Worm (Caenorhabditis elegans): ENCODE measurements around the gene T19C3.6.

Gene T19C3.6

ce11 chrIII:614447-614846 is 16.9 kb downstream of the T19C3.6 start, which contains the start of gene T19C3.3:
T19C3.3 (minus strand) TSS chrIII:614547.
- TF ChIP-seq unc-42 (tag; optimal IDR thresholded peaks at IDR 0.05) (peak; percentile 10), ceh-30 (tag; optimal IDR thresholded peaks at IDR 0.05) (no peak)

DNA sequence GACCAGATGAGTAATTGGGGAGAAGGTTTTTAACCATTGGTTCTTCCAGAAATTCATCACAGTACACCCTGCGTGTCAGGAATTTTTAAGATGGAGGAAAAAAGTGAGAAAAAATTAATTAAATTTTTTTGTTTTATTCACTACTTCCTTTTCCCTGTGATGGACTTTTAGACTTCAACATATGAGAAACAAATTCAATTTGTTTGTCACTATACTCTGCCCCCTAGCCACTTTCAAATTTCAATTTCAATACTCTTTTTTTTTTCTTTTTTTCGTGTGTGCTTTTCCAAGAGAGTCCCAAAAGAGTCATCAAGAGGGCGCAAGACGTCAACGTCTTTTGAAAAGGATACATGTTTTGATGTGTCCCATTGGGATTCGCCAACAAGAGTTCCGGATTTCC is 18.6 kb downstream of the T19C3.6 start:
- TF ChIP-seq ets-4 (tag; optimal IDR thresholded peaks at IDR 0.05) (no peak), nhr-11 (tag; optimal IDR thresholded peaks at IDR 0.05) (no peak), unc-42 (tag; optimal IDR thresholded peaks at IDR 0.05) (peak; percentile 77)

ce11 chrIII:611900-612299 is 19.4 kb downstream of the T19C3.6 start:
- TF ChIP-seq unc-42 (tag; optimal IDR thresholded peaks at IDR 0.05), result peak; percentile 96
- TF ChIP-seq hlh-6 (tag; optimal IDR thresholded peaks at IDR 0.05), result no peak

- TF ChIP-seq che-1 (tag; optimal IDR thresholded peaks at IDR 0.05) (no peak), elt-4 (tag; optimal IDR thresholded peaks at IDR 0.05) (no peak), ahr-1 (tag; optimal IDR thresholded peaks at IDR 0.05) (no peak), ceh-30 (tag; optimal IDR thresholded peaks at IDR 0.05) (no peak), ceh-31 (tag; optimal IDR thresholded peaks at IDR 0.05) (no peak), hlh-8 (tag; optimal IDR thresholded peaks at IDR 0.05) (no peak)
These were observed 21.8 kb downstream of the T19C3.6 start, which contains the start of gene best-17 for ce11 chrIII:609549-609948. best-17 (minus strand) TSS chrIII:609649.

DNA sequence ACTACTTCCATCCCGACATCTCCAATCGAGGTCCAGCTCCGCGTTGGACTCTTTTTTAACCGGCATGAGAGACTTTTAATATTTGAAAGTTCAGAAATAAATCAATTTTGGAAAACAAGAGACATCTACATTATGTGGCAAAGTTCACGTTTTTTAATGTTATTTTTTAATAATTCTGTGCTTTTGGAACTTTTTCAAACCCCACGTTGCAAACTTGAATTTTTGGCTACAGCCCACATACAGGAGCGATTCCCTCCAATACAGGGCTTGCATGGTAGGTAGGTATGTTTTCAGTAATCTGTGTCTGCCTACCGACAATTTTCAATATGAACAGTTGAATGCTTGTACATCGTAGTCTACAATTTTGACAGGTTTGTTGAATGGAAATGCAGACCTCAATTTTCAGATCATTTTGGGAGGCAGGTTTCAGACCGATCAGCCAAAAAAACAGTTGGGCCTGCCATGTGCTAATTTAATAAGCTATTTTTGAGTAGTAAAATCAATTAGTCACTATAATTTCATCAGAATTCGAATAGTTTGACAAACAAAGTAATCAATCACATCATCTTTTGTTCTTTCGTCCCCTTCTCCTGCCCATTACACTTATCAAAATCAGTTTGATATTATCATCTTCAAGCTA is 25.8 kb downstream of the T19C3.6 start, which contains the start of the genes Y55B1AR.4 and ttr-7:
Gene Y55B1AR.4 (minus strand): TSS at position 101 of the 640 bp plus-strand sequence.
Gene ttr-7 (plus strand): TSS at position 590 of the 640 bp plus-strand sequence.
- TF ChIP-seq pros-1 (tag; optimal IDR thresholded peaks at IDR 0.05), result no peak
- TF ChIP-seq ets-4 (tag; optimal IDR thresholded peaks at IDR 0.05), result no peak
- no peak for TF ChIP-seq unc-55 (GFP tag; optimal IDR thresholded peaks at IDR 0.05)
- TF ChIP-seq ama-1 (optimal IDR thresholded peaks at IDR 0.05), result no peak
- no peak for TF ChIP-seq sdc-2 (tag; optimal IDR thresholded peaks at IDR 0.05)
- TF ChIP-seq ztf-16 (tag; optimal IDR thresholded peaks at IDR 0.05), result no peak
- TF ChIP-seq nhr-11 (tag; optimal IDR thresholded peaks at IDR 0.05), result no peak
- TF ChIP-seq ref-2 (tag; optimal IDR thresholded peaks at IDR 0.05), result no peak
- no peak for TF ChIP-seq dmd-4 (tag; optimal IDR thresholded peaks at IDR 0.05; ENCODE audit: borderline replicate concordance)
- TF ChIP-seq nfya-1 (tag; optimal IDR thresholded peaks at IDR 0.05), result no peak
- TF ChIP-seq elt-2 (tag; optimal IDR thresholded peaks at IDR 0.05), result no peak
- no peak for TF ChIP-seq madf-2 (tag; optimal IDR thresholded peaks at IDR 0.05)
- TF ChIP-seq T23F11.4 (GFP tag; optimal IDR thresholded peaks at IDR 0.05), result no peak
- no peak for TF ChIP-seq pax-1 (tag; optimal IDR thresholded peaks at IDR 0.05)

ce11 chrIII:600316-600932 is 30.9 kb downstream of the T19C3.6 start, which contains the start of gene lec-6:
lec-6 (minus strand) TSS chrIII:600366.
- TF ChIP-seq pat-9 (tag; optimal IDR thresholded peaks at IDR 0.05) (no peak), unc-3 (GFP tag; conservative IDR thresholded peaks at IDR 0.05) (no peak), unc-3 (tag; optimal IDR thresholded peaks at IDR 0.05) (no peak), dve-1 (tag; optimal IDR thresholded peaks at IDR 0.05) (no peak), sox-2 (GFP tag; IDR thresholded peaks at IDR 0.05) (no peak), elt-4 (tag; optimal IDR thresholded peaks at IDR 0.05) (no peak), elt-2 (tag; optimal IDR thresholded peaks at IDR 0.05) (peak; percentile 55), ceh-24 (tag; optimal IDR thresholded peaks at IDR 0.05) (no peak)

- TF ChIP-seq zip-5 (tag; optimal IDR thresholded peaks at IDR 0.05) (no peak), ceh-9 (tag; optimal IDR thresholded peaks at IDR 0.05) (no peak), ceh-19 (GFP tag; optimal IDR thresholded peaks at IDR 0.05) (no peak), sox-4 (tag; optimal IDR thresholded peaks at IDR 0.05) (no peak), lim-6 (tag; optimal IDR thresholded peaks at IDR 0.05) (no peak)
These were observed 32.0 kb downstream of the T19C3.6 start for ce11 chrIII:599279-599678.
